Fruit fly (Drosophila melanogaster) whole organism, embryonic: ENCODE measurements around the gene CG18135.
A peak's percentile ranks its signal among the peaks of the same experiment; 100 is the strongest.

Experiments used
- Atf-2 ChIP-seq: fragments of 200-800 bp; sonication (Bioruptor generic); optimal IDR thresholded peaks from 2 replicates; lab custom pipeline; 2016; ENCODE audit warnings: missing biosample characterization, missing genetic modification characterization
- CG10462 ChIP-seq: fragments of 200-800 bp; sonication (Bioruptor generic); optimal IDR thresholded peaks from 2 replicates; lab custom pipeline; 2016; ENCODE audit warnings: missing biosample characterization, missing genetic modification characterization
- CG11456 ChIP-seq: fragments of 200-800 bp; sonication (Bioruptor generic); IDR thresholded peaks from 3 replicates; pipeline ENCODE4 v1.3.6; 2022; ENCODE audit warnings: missing biosample characterization, missing genetic modification characterization
- CG12104 ChIP-seq: fragments of 200-800 bp; sonication (Bioruptor generic); optimal IDR thresholded peaks from 3 replicates; lab custom pipeline; 2016; ENCODE audit warnings: missing biosample characterization, missing genetic modification characterization
- CG14441 ChIP-seq: fragments of 200-800 bp; sonication (Bioruptor generic); IDR thresholded peaks from 2 replicates; pipeline ENCODE4 v1.3.6; 2022; ENCODE audit warnings: missing biosample characterization, missing genetic modification characterization
- CG15073 ChIP-seq: fragments of 200-800 bp; sonication (Bioruptor generic); optimal IDR thresholded peaks from 2 replicates; lab custom pipeline; 2016; ENCODE audit warnings: missing biosample characterization, missing genetic modification characterization
- CG1529 ChIP-seq: fragments of 200-800 bp; sonication (Bioruptor generic); optimal IDR thresholded peaks from 3 replicates; lab custom pipeline; 2018; ENCODE audit warnings: missing biosample characterization, missing genetic modification characterization
- CG15479 ChIP-seq: fragments of 200-800 bp; sonication (Bioruptor generic); optimal IDR thresholded peaks from 3 replicates; lab custom pipeline; 2019; ENCODE audit warnings: missing biosample characterization, mild to moderate bottlenecking, missing genetic modification characterization, moderate library complexity
- CG1647 ChIP-seq: fragments of 200-800 bp; sonication (Bioruptor generic); optimal IDR thresholded peaks from 3 replicates; lab custom pipeline; 2016; ENCODE audit warnings: missing biosample characterization, missing genetic modification characterization
- CG18476 ChIP-seq: fragments of 200-800 bp; sonication (Bioruptor generic); optimal IDR thresholded peaks from 2 replicates; lab custom pipeline; 2016; ENCODE audit warnings: missing biosample characterization, mild to moderate bottlenecking, missing genetic modification characterization
- CG18764 ChIP-seq: fragments of 200-800 bp; sonication (Bioruptor generic); optimal IDR thresholded peaks from 3 replicates; lab custom pipeline; 2016; ENCODE audit warnings: missing biosample characterization, missing genetic modification characterization
- CG32772 ChIP-seq: fragments of 200-800 bp; sonication (Bioruptor generic); IDR thresholded peaks from 2 replicates; pipeline ENCODE4 v1.3.6; 2022; ENCODE audit warnings: missing biosample characterization, missing genetic modification characterization
- CG3407 ChIP-seq: fragments of 200-800 bp; sonication (Bioruptor generic); optimal IDR thresholded peaks from 2 replicates; lab custom pipeline; 2018; ENCODE audit warnings: missing biosample characterization, mild to moderate bottlenecking, missing genetic modification characterization
- CG34376 ChIP-seq: fragments of 200-800 bp; sonication (Bioruptor generic); optimal IDR thresholded peaks from 2 replicates; lab custom pipeline; 2018; ENCODE audit warnings: missing biosample characterization, mild to moderate bottlenecking, missing genetic modification characterization
- CG3995 ChIP-seq: fragments of 200-800 bp; sonication (Bioruptor generic); optimal IDR thresholded peaks from 3 replicates; lab custom pipeline; 2016; ENCODE audit warnings: missing biosample characterization, missing genetic modification characterization
- CG42726 ChIP-seq: fragments of 200-800 bp; sonication (Bioruptor generic); IDR thresholded peaks from 2 replicates; pipeline ENCODE4 v1.3.6; 2022; ENCODE audit warnings: missing biosample characterization, missing genetic modification characterization; ENCODE audit not compliant: partially characterized antibody
- CG8478 ChIP-seq: fragments of >200 bp; optimal IDR thresholded peaks from 2 replicates; lab custom pipeline; 2018
- CG9797 ChIP-seq: fragments of 200-800 bp; sonication (Bioruptor generic); optimal IDR thresholded peaks from 3 replicates; lab custom pipeline; 2018; ENCODE audit warnings: missing biosample characterization, mild to moderate bottlenecking, missing genetic modification characterization
- Deaf1 ChIP-seq: fragments of 200-800 bp; optimal IDR thresholded peaks from 3 replicates; lab custom pipeline; 2019; ENCODE audit warnings: missing biosample characterization, mild to moderate bottlenecking, missing genetic modification characterization, moderate library complexity
- Dll ChIP-seq: fragments of 200-800 bp; sonication (Bioruptor generic); IDR thresholded peaks from 4 replicates; pipeline ENCODE4 v1.3.6; 2022; ENCODE audit warnings: missing biosample characterization, missing genetic modification characterization; ENCODE audit not compliant: partially characterized antibody
- E2f2 ChIP-seq: fragments of 200-800 bp; sonication (Bioruptor generic); IDR thresholded peaks from 2 replicates; pipeline ENCODE4 v1.3.6; 2022; ENCODE audit warnings: missing biosample characterization, missing genetic modification characterization
- HLH3B ChIP-seq: fragments of 200-800 bp; sonication (Bioruptor generic); IDR thresholded peaks from 2 replicates; pipeline ENCODE4 v1.3.6; 2022; ENCODE audit warnings: missing biosample characterization, missing genetic modification characterization
- HLHmδ ChIP-seq: fragments of 200-800 bp; sonication (Bioruptor generic); optimal IDR thresholded peaks from 2 replicates; lab custom pipeline; 2018; ENCODE audit warnings: missing biosample characterization, mild to moderate bottlenecking, missing genetic modification characterization, moderate library complexity
- Hr51 ChIP-seq, 2 experiments: fragments of 200-800 bp; sonication (Bioruptor generic); optimal IDR thresholded peaks; 2 replicates in 1 of 2; 3 replicates in 1 of 2; lab custom pipeline; 2016 to 2018; ENCODE audit warnings: missing biosample characterization in 2 of 2, missing genetic modification characterization in 2 of 2, mild to moderate bottlenecking in 1 of 2, moderate library complexity in 1 of 2
- MTF-1 ChIP-seq: fragments of 200-800 bp; sonication (Bioruptor generic); optimal IDR thresholded peaks from 2 replicates; lab custom pipeline; 2018; ENCODE audit warnings: missing biosample characterization, mild to moderate bottlenecking, missing genetic modification characterization, borderline replicate concordance
- NfI ChIP-seq: fragments of 200-800 bp; sonication (Bioruptor generic); optimal IDR thresholded peaks from 3 replicates; lab custom pipeline; 2018; ENCODE audit warnings: missing biosample characterization, mild to moderate bottlenecking, missing genetic modification characterization, moderate library complexity
- Opbp ChIP-seq: fragments of 200-800 bp; sonication (Bioruptor generic); IDR thresholded peaks from 3 replicates; pipeline ENCODE4 v1.3.6; 2022; ENCODE audit warnings: missing biosample characterization, missing genetic modification characterization; ENCODE audit not compliant: partially characterized antibody
- Pdp1 ChIP-seq, 2 experiments: fragments of 200-800 bp; sonication (Bioruptor generic); optimal IDR thresholded peaks; 3 replicates each; lab custom pipeline; 2016; ENCODE audit warnings: missing biosample characterization in 2 of 2, missing genetic modification characterization in 2 of 2, mild to moderate bottlenecking in 1 of 2, moderate library complexity in 1 of 2
- Ptx1 ChIP-seq: fragments of 200-800 bp; sonication (Bioruptor generic); IDR thresholded peaks from 2 replicates; pipeline ENCODE4 v1.3.6; 2022; ENCODE audit warnings: missing biosample characterization, missing genetic modification characterization
- YL-1 ChIP-seq: fragments of 200-800 bp; sonication (Bioruptor generic); optimal IDR thresholded peaks from 3 replicates; lab custom pipeline; 2017; ENCODE audit warnings: missing biosample characterization, mild to moderate bottlenecking, missing genetic modification characterization
- abd-A ChIP-seq: fragments of 200-800 bp; sonication (Bioruptor generic); optimal IDR thresholded peaks from 3 replicates; lab custom pipeline; 2019; ENCODE audit warnings: missing biosample characterization, mild to moderate bottlenecking, missing genetic modification characterization, moderate library complexity
- ase ChIP-seq: fragments of 200-800 bp; sonication (Bioruptor generic); IDR thresholded peaks from 3 replicates; pipeline ENCODE4 v1.3.6; 2022; ENCODE audit warnings: missing biosample characterization, missing genetic modification characterization
- cas ChIP-seq: fragments of 200-800 bp; sonication (Bioruptor generic); IDR thresholded peaks from 2 replicates; pipeline ENCODE4 v1.3.6; 2022; ENCODE audit warnings: missing biosample characterization, missing genetic modification characterization
- cg ChIP-seq: fragments of 200-800 bp; sonication (Bioruptor generic); optimal IDR thresholded peaks from 3 replicates; lab custom pipeline; 2019; ENCODE audit warnings: missing biosample characterization, mild to moderate bottlenecking, missing genetic modification characterization, moderate library complexity
- crol ChIP-seq: fragments of 200-800 bp; sonication (Bioruptor generic); IDR thresholded peaks from 2 replicates; pipeline ENCODE4 v1.3.6; 2022; ENCODE audit warnings: missing biosample characterization, missing genetic modification characterization
- da ChIP-seq: fragments of 200-800 bp; sonication (Bioruptor generic); optimal IDR thresholded peaks from 2 replicates; lab custom pipeline; 2016; ENCODE audit warnings: missing biosample characterization, missing genetic modification characterization
- gcm2 ChIP-seq: fragments of 200-800 bp; sonication (Bioruptor generic); optimal IDR thresholded peaks from 2 replicates; lab custom pipeline; 2016; ENCODE audit warnings: missing biosample characterization, missing genetic modification characterization
- grau ChIP-seq: fragments of 200-800 bp; optimal IDR thresholded peaks from 3 replicates; lab custom pipeline; 2019; ENCODE audit warnings: missing biosample characterization, mild to moderate bottlenecking, missing genetic modification characterization, moderate library complexity
- gt ChIP-seq: fragments of 200-800 bp; sonication (Bioruptor generic); IDR thresholded peaks from 2 replicates; pipeline ENCODE4 v1.3.6; 2022; ENCODE audit warnings: missing biosample characterization, missing genetic modification characterization
- nerfin-2 ChIP-seq: fragments of 200-800 bp; sonication (Bioruptor generic); IDR thresholded peaks from 2 replicates; pipeline ENCODE4 v1.3.6; 2022; ENCODE audit warnings: missing biosample characterization, missing genetic modification characterization; ENCODE audit not compliant: partially characterized antibody
- org-1 ChIP-seq: fragments of 200-800 bp; sonication (Bioruptor generic); optimal IDR thresholded peaks from 2 replicates; lab custom pipeline; 2017; ENCODE audit warnings: missing biosample characterization, missing genetic modification characterization
- pita ChIP-seq: fragments of 200-800 bp; sonication (Bioruptor generic); optimal IDR thresholded peaks from 2 replicates; lab custom pipeline; 2017; ENCODE audit warnings: missing biosample characterization, mild to moderate bottlenecking, missing genetic modification characterization
- repo ChIP-seq: fragments of 200-800 bp; sonication (Bioruptor generic); optimal IDR thresholded peaks from 2 replicates; lab custom pipeline; 2016; ENCODE audit warnings: missing biosample characterization, missing genetic modification characterization
- shn ChIP-seq: fragments of 200-800 bp; sonication (Bioruptor generic); optimal IDR thresholded peaks from 3 replicates; lab custom pipeline; 2016; ENCODE audit warnings: missing biosample characterization, missing genetic modification characterization
- slbo ChIP-seq: fragments of 200-800 bp; sonication (Bioruptor generic); IDR thresholded peaks from 2 replicates; pipeline ENCODE4 v1.3.6; 2022; ENCODE audit warnings: missing biosample characterization, missing genetic modification characterization
- slp2 ChIP-seq: fragments of 200-800 bp; sonication (Bioruptor generic); optimal IDR thresholded peaks from 2 replicates; lab custom pipeline; 2016; ENCODE audit warnings: missing biosample characterization, missing genetic modification characterization
- tin ChIP-seq: fragments of 200-800 bp; sonication (Bioruptor generic); optimal IDR thresholded peaks from 3 replicates; lab custom pipeline; 2016; ENCODE audit warnings: missing biosample characterization, missing genetic modification characterization
- toy ChIP-seq: fragments of 200-800 bp; sonication (Bioruptor generic); IDR thresholded peaks from 2 replicates; pipeline ENCODE4 v1.3.6; 2022; ENCODE audit warnings: missing biosample characterization, missing genetic modification characterization
- wek ChIP-seq: fragments of 200-800 bp; sonication (Bioruptor generic); optimal IDR thresholded peaks from 3 replicates; lab custom pipeline; 2018; ENCODE audit warnings: missing biosample characterization, mild to moderate bottlenecking, missing genetic modification characterization, moderate library complexity
- wor ChIP-seq: fragments of 200-800 bp; sonication (Bioruptor generic); IDR thresholded peaks from 2 replicates; pipeline ENCODE4 v1.3.6; 2022; ENCODE audit warnings: missing biosample characterization, missing genetic modification characterization
- z ChIP-seq: fragments of 200-800 bp; sonication (Bioruptor generic); IDR thresholded peaks from 3 replicates; pipeline ENCODE4 v1.3.6; 2022; ENCODE audit warnings: missing biosample characterization, missing genetic modification characterization

Gene CG18135

dm6 chr3L:19024800-19025199 is 26.7 kb upstream of the CG18135 start (continued):
- no peak for TF ChIP-seq Opbp (GFP tag; lab: Robert Waterston, UW)
- TF ChIP-seq Ptx1 (GFP tag; lab: Robert Waterston, UW) = peak; percentile 73
- TF ChIP-seq YL-1 (GFP tag; lab: Kevin White, UChicago) = no peak
- no peak for TF ChIP-seq CG1647 (GFP tag; lab: Kevin White, UChicago)
- no peak for TF ChIP-seq Dll (GFP tag; lab: Robert Waterston, UW)
- peak; percentile 38 for TF ChIP-seq org-1 (GFP tag; lab: Kevin White, UChicago)
- TF ChIP-seq wor (GFP tag; lab: Robert Waterston, UW) = peak; percentile 59; the same call in 1 of the 2 replicates
- TF ChIP-seq Atf-2 (GFP tag; lab: Kevin White, UChicago) = peak; percentile 74
- TF ChIP-seq CG14441 (GFP tag; lab: Robert Waterston, UW) = peak; percentile 75
- peak; percentile 69 for TF ChIP-seq NfI (GFP tag; lab: Kevin White, UChicago)
- peak; percentile 45 for TF ChIP-seq Deaf1 (tag; lab: Kevin White, UChicago)
- TF ChIP-seq CG3407 (GFP tag; lab: Kevin White, UChicago) = peak; percentile 44
- TF ChIP-seq slp2 = peak; percentile 80
- peak; percentile 70 for TF ChIP-seq shn (GFP tag; lab: Kevin White, UChicago)
- peak; percentile 71 for TF ChIP-seq grau (tag; lab: Kevin White, UChicago)
- TF ChIP-seq CG10462 = peak; percentile 57
- TF ChIP-seq CG9797 (GFP tag; lab: Kevin White, UChicago) = no peak
- no peak for TF ChIP-seq CG3995 (GFP tag; lab: Kevin White, UChicago)
- no peak for TF ChIP-seq CG34376 (GFP tag; lab: Kevin White, UChicago)
- peak; percentile 57; the same call in 1 of the 3 replicates for TF ChIP-seq CG11456 (GFP tag; lab: Robert Waterston, UW)
- TF ChIP-seq E2f2 (GFP tag; lab: Robert Waterston, UW) = peak; percentile 50; the same call in 1 of the 2 replicates
- TF ChIP-seq z (GFP tag; lab: Robert Waterston, UW) = peak; percentile 55; the same call in 1 of the 3 replicates
- peak; percentile 76 for TF ChIP-seq gcm2 (GFP tag; lab: Kevin White, UChicago)
- TF ChIP-seq cg (GFP tag; lab: Kevin White, UChicago) = no peak
- TF ChIP-seq Hr51 (GFP tag; optimal IDR thresholded peaks at IDR 0.05; lab: Kevin White, UChicago) = peak; percentile 61 to 66
- TF ChIP-seq tin (GFP tag; lab: Kevin White, UChicago) = peak; percentile 77
- no peak for TF ChIP-seq pita (GFP tag; lab: Kevin White, UChicago)
- TF ChIP-seq CG12104 = peak; percentile 55
- TF ChIP-seq CG32772 (GFP tag; lab: Robert Waterston, UW) = peak; percentile 85
- peak; percentile 54 for TF ChIP-seq CG18764 (GFP tag; lab: Kevin White, UChicago)
- no peak for TF ChIP-seq CG15479
- no peak for TF ChIP-seq HLHmδ (GFP tag; lab: Kevin White, UChicago)
- TF ChIP-seq gt = peak; percentile 69
- TF ChIP-seq da = peak; percentile 8
- TF ChIP-seq ase (GFP tag; lab: Robert Waterston, UW) = peak; percentile 79
- no peak for TF ChIP-seq nerfin-2 (GFP tag; lab: Robert Waterston, UW)
- TF ChIP-seq CG15073 (GFP tag; lab: Kevin White, UChicago) = no peak
- TF ChIP-seq slbo (GFP tag; lab: Robert Waterston, UW) = peak; percentile 63; the same call in 1 of the 2 replicates
- TF ChIP-seq cas (GFP tag; lab: Robert Waterston, UW) = no peak
- TF ChIP-seq repo (GFP tag; lab: Kevin White, UChicago) = peak; percentile 70
- no peak for TF ChIP-seq wek (GFP tag; lab: Kevin White, UChicago)
- TF ChIP-seq MTF-1 (GFP tag; lab: Kevin White, UChicago) = peak; percentile 54
- TF ChIP-seq toy (GFP tag; lab: Robert Waterston, UW) = no peak
- no peak for TF ChIP-seq CG8478 (lab: Kevin White, UChicago)
- no peak for TF ChIP-seq crol (GFP tag; lab: Robert Waterston, UW)
- peak; percentile 72 for TF ChIP-seq CG1529 (GFP tag; lab: Kevin White, UChicago)
- TF ChIP-seq abd-A (tag; lab: Kevin White, UChicago) = no peak
- peak; percentile 83 for TF ChIP-seq HLH3B
- TF ChIP-seq CG18476 (GFP tag; lab: Kevin White, UChicago) = peak; percentile 45
- TF ChIP-seq Pdp1 (GFP tag; optimal IDR thresholded peaks at IDR 0.05; lab: Kevin White, UChicago) = peak; percentile 63 to 70
- TF ChIP-seq CG42726 (GFP tag; lab: Robert Waterston, UW) = no peak
